Fruit fly (Drosophila melanogaster) whole organism, embryonic: ENCODE measurements around the gene CG11768.

Experiments used
- ATbp ChIP-seq: fragments of 200-800 bp; sonication (Bioruptor generic); optimal IDR thresholded peaks from 2 replicates; lab custom pipeline; 2017; ENCODE audit warnings: missing biosample characterization, mild to moderate bottlenecking, missing genetic modification characterization, missing genetic modification reagents
- Atf3 ChIP-seq: fragments of 200-800 bp; sonication (Bioruptor generic); optimal IDR thresholded peaks from 3 replicates; lab custom pipeline; 2016; ENCODE audit warnings: missing biosample characterization, missing genetic modification characterization
- CG18476 ChIP-seq: fragments of 200-800 bp; sonication (Bioruptor generic); optimal IDR thresholded peaks from 2 replicates; lab custom pipeline; 2016; ENCODE audit warnings: missing biosample characterization, mild to moderate bottlenecking, missing genetic modification characterization
- CG8359 ChIP-seq: fragments of 200-800 bp; sonication (Bioruptor generic); optimal IDR thresholded peaks from 2 replicates; lab custom pipeline; 2017; ENCODE audit warnings: missing biosample characterization, mild to moderate bottlenecking, missing genetic modification characterization, borderline replicate concordance
- CG8924 ChIP-seq: fragments of 200-800 bp; optimal IDR thresholded peaks from 3 replicates; lab custom pipeline; 2019; ENCODE audit warnings: missing biosample characterization, mild to moderate bottlenecking, missing genetic modification characterization, moderate library complexity
- CG9932 ChIP-seq: fragments of 200-800 bp; sonication (Bioruptor generic); IDR thresholded peaks from 2 replicates; pipeline ENCODE4 v1.3.6; 2022; ENCODE audit warnings: missing biosample characterization, missing genetic modification characterization
- ERR ChIP-seq: fragments of 200-800 bp; sonication (Bioruptor generic); optimal IDR thresholded peaks from 2 replicates; lab custom pipeline; 2016; ENCODE audit warnings: missing biosample characterization, missing genetic modification characterization
- Hey ChIP-seq: fragments of 200-800 bp; sonication (Bioruptor generic); optimal IDR thresholded peaks from 3 replicates; lab custom pipeline; 2018; ENCODE audit warnings: missing biosample characterization, mild to moderate bottlenecking, missing genetic modification characterization
- al ChIP-seq: fragments of 200-800 bp; sonication (Bioruptor generic); IDR thresholded peaks from 2 replicates; pipeline ENCODE4 v1.3.6; 2022; ENCODE audit warnings: missing biosample characterization, missing genetic modification characterization
- crp ChIP-seq, 2 experiments: fragments of 200-800 bp; sonication (Bioruptor generic); optimal IDR thresholded peaks; 2 replicates in 1 of 2; 3 replicates in 1 of 2; lab custom pipeline; 2017; ENCODE audit warnings: missing biosample characterization in 2 of 2, missing genetic modification characterization in 2 of 2, mild to moderate bottlenecking in 1 of 2, moderate library complexity in 1 of 2
- eyg ChIP-seq: fragments of 200-800 bp; sonication (Bioruptor generic); optimal IDR thresholded peaks from 3 replicates; lab custom pipeline; 2016; ENCODE audit warnings: missing biosample characterization, missing genetic modification characterization
- oc ChIP-seq: fragments of 200-800 bp; sonication (Bioruptor generic); optimal IDR thresholded peaks from 2 replicates; lab custom pipeline; 2018; ENCODE audit warnings: missing biosample characterization, mild to moderate bottlenecking, missing genetic modification characterization, moderate library complexity
- zen2 ChIP-seq: fragments of 200-800 bp; sonication (Bioruptor generic); IDR thresholded peaks from 3 replicates; pipeline ENCODE4 v1.3.6; 2022; ENCODE audit warnings: missing biosample characterization, missing genetic modification characterization; ENCODE audit not compliant: partially characterized antibody

DNA sequence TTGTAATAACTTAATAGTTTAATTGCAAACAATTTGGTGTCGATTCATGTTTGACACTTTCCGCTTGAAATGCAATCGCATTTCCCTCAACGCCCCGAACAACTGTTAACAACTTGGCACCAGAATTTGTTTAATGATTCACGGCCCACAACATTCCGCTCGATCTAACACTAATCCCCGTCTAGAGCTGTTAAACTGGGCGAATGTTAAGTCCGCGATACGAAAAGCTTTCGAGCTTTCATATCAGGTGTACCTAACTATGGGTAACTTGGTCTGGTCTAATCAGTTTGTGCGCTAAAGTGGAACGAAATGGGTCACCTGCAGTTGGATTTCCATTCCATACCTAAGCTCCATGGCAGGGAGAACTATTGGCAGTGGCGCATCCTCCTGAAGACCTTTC is 5.1 kb upstream of the CG11768 start, which contains the start of gene CG34301:
- TF ChIP-seq Atf3, result no peak
- no peak for TF ChIP-seq Hey (tag; lab: Kevin White, UChicago)
- no peak for TF ChIP-seq CG8359
- TF ChIP-seq CG18476 (GFP tag; lab: Kevin White, UChicago), result no peak
- TF ChIP-seq crp (GFP tag; optimal IDR thresholded peaks at IDR 0.05; lab: Kevin White, UChicago), result no peak
- TF ChIP-seq ERR (GFP tag; lab: Kevin White, UChicago), result no peak
- no peak for TF ChIP-seq CG8924
- no peak for TF ChIP-seq al (GFP tag; lab: Robert Waterston, UW)
- no peak for TF ChIP-seq eyg (GFP tag; lab: Kevin White, UChicago)
- TF ChIP-seq oc, result no peak
- no peak for TF ChIP-seq ATbp
- TF ChIP-seq CG9932 (GFP tag; lab: Robert Waterston, UW), result no peak
- no peak for TF ChIP-seq zen2 (GFP tag; lab: Robert Waterston, UW)
